Worm (Caenorhabditis elegans) whole organism, mixed stage, embryonic: ENCODE data around the gene Y49F6A.11.

Experiments used
- M03D4.4 ChIP-seq: sonication (generic microtip); optimal IDR thresholded peaks from 2 replicates; lab custom pipeline; 2017; ENCODE audit warnings: mild to moderate bottlenecking, missing genetic modification characterization, missing compliant biosample characterization
- bed-3 ChIP-seq: fragments of 200-800 bp; sonication (Bioruptor generic); optimal IDR thresholded peaks from 3 replicates; lab custom pipeline; 2018; ENCODE audit warnings: mild to moderate bottlenecking, missing genetic modification characterization, moderate library complexity, missing compliant biosample characterization
- blmp-1 ChIP-seq: fragments of 150-350 bp; optimal IDR thresholded peaks from 2 replicates; lab custom pipeline; 2014; ENCODE audit warnings: missing biosample characterization, missing genetic modification characterization
- ceh-39 ChIP-seq: fragments of 150-350 bp; optimal IDR thresholded peaks from 2 replicates; lab custom pipeline; 2014; ENCODE audit warnings: missing biosample characterization, missing genetic modification characterization
- ceh-43 ChIP-seq: fragments of 200-800 bp; sonication (Bioruptor generic); optimal IDR thresholded peaks from 2 replicates; lab custom pipeline; 2018; ENCODE audit warnings: mild to moderate bottlenecking, missing genetic modification characterization, moderate library complexity, missing compliant biosample characterization
- ceh-83 ChIP-seq: fragments of 200-800 bp; sonication (Bioruptor generic); optimal IDR thresholded peaks from 2 replicates; lab custom pipeline; 2018; ENCODE audit warnings: mild to moderate bottlenecking, missing genetic modification characterization, missing compliant biosample characterization
- ces-1 ChIP-seq: fragments of 150-350 bp; optimal IDR thresholded peaks from 2 replicates; lab custom pipeline; 2014; ENCODE audit warnings: missing biosample characterization, missing genetic modification reagents, missing genetic modification characterization
- cnd-1 ChIP-seq: fragments of 200-800 bp; sonication (Bioruptor generic); optimal IDR thresholded peaks from 2 replicates; lab custom pipeline; 2018; ENCODE audit warnings: mild to moderate bottlenecking, missing genetic modification characterization, missing compliant biosample characterization
- drap-1 ChIP-seq: fragments of 200-800 bp; sonication (Bioruptor generic); optimal IDR thresholded peaks from 3 replicates; lab custom pipeline; 2018; ENCODE audit warnings: mild to moderate bottlenecking, missing genetic modification characterization, missing compliant biosample characterization
- elt-1 ChIP-seq: sonication (generic microtip); optimal IDR thresholded peaks from 2 replicates; lab custom pipeline; 2017; ENCODE audit warnings: missing genetic modification characterization, mild to moderate bottlenecking, missing compliant biosample characterization, antibody characterized with exemption, moderate library complexity, borderline replicate concordance; ENCODE audit not compliant: insufficient read depth
- elt-3 ChIP-seq: fragments of 150-350 bp; optimal IDR thresholded peaks from 2 replicates; lab custom pipeline; 2014; ENCODE audit warnings: missing biosample characterization, missing genetic modification characterization
- flh-1 ChIP-seq: fragments of 200-800 bp; sonication (Bioruptor generic); optimal IDR thresholded peaks from 2 replicates; lab custom pipeline; 2018; ENCODE audit warnings: mild to moderate bottlenecking, missing genetic modification characterization, moderate library complexity, missing compliant biosample characterization
- ham-2 ChIP-seq: fragments of 200-800 bp; sonication (Bioruptor generic); optimal IDR thresholded peaks from 2 replicates; lab custom pipeline; 2018; ENCODE audit warnings: mild to moderate bottlenecking, missing genetic modification characterization, missing compliant biosample characterization
- hlh-1 ChIP-seq: fragments of 150-350 bp; optimal IDR thresholded peaks from 2 replicates; lab custom pipeline; 2014; ENCODE audit warnings: missing biosample characterization, missing genetic modification reagents, missing genetic modification characterization
- lin-13 ChIP-seq: fragments of 150-350 bp; optimal IDR thresholded peaks from 2 replicates; lab custom pipeline; 2014; ENCODE audit warnings: missing biosample characterization, missing genetic modification characterization
- lin-32 ChIP-seq: fragments of 200-800 bp; sonication (Bioruptor generic); optimal IDR thresholded peaks from 2 replicates; lab custom pipeline; 2018; ENCODE audit warnings: mild to moderate bottlenecking, missing genetic modification characterization, missing compliant biosample characterization
- lsy-2 ChIP-seq: fragments of 150-350 bp; optimal IDR thresholded peaks from 2 replicates; lab custom pipeline; 2014; ENCODE audit warnings: missing biosample characterization, missing genetic modification characterization
- mab-5 ChIP-seq: fragments of 150-350 bp; optimal IDR thresholded peaks from 2 replicates; lab custom pipeline; 2014; ENCODE audit warnings: missing biosample characterization, missing genetic modification characterization
- mep-1 ChIP-seq: fragments of 150-350 bp; optimal IDR thresholded peaks from 2 replicates; lab custom pipeline; 2017; ENCODE audit warnings: missing biosample characterization, missing genetic modification reagents, missing genetic modification characterization, inconsistent platforms
- mls-2 ChIP-seq: sonication (generic microtip); optimal IDR thresholded peaks from 2 replicates; lab custom pipeline; 2016; ENCODE audit warnings: mild to moderate bottlenecking, missing genetic modification characterization, moderate library complexity, missing compliant biosample characterization
- nhr-12 ChIP-seq: fragments of 150-350 bp; optimal IDR thresholded peaks from 2 replicates; lab custom pipeline; 2014; ENCODE audit warnings: missing biosample characterization, missing genetic modification characterization
- nhr-2 ChIP-seq: fragments of 150-350 bp; optimal IDR thresholded peaks from 2 replicates; lab custom pipeline; 2014; ENCODE audit warnings: missing biosample characterization, missing genetic modification characterization
- nhr-237 ChIP-seq: fragments of 150-350 bp; optimal IDR thresholded peaks from 2 replicates; lab custom pipeline; 2014; ENCODE audit warnings: missing biosample characterization, missing genetic modification characterization
- nhr-28 ChIP-seq: fragments of 150-350 bp; optimal IDR thresholded peaks from 2 replicates; lab custom pipeline; 2014; ENCODE audit warnings: missing biosample characterization, missing genetic modification characterization
- nhr-76 ChIP-seq: sonication (generic microtip); optimal IDR thresholded peaks from 2 replicates; lab custom pipeline; 2017; ENCODE audit warnings: missing biosample characterization, missing genetic modification characterization
- pha-4 ChIP-seq: fragments of 150-350 bp; optimal IDR thresholded peaks from 2 replicates; lab custom pipeline; 2018; ENCODE audit warnings: missing biosample characterization, missing genetic modification reagents, missing genetic modification characterization
- sem-2 ChIP-seq: fragments of 200-800 bp; sonication (Bioruptor generic); optimal IDR thresholded peaks from 2 replicates; lab custom pipeline; 2018; ENCODE audit warnings: mild to moderate bottlenecking, missing genetic modification characterization, missing compliant biosample characterization
- snpc-4 ChIP-seq: fragments of 150-350 bp; optimal IDR thresholded peaks from 2 replicates; lab custom pipeline; 2014; ENCODE audit warnings: missing biosample characterization, missing genetic modification characterization
- sptf-1 ChIP-seq: sonication (generic microtip); optimal IDR thresholded peaks from 2 replicates; lab custom pipeline; 2017; ENCODE audit warnings: mild to moderate bottlenecking, missing genetic modification characterization, moderate library complexity, missing compliant biosample characterization
- tbx-8 ChIP-seq: fragments of 200-800 bp; sonication (Bioruptor generic); optimal IDR thresholded peaks from 2 replicates; lab custom pipeline; 2018; ENCODE audit warnings: mild to moderate bottlenecking, missing genetic modification characterization, moderate library complexity, missing compliant biosample characterization
- unc-39 ChIP-seq: fragments of 150-350 bp; optimal IDR thresholded peaks from 2 replicates; lab custom pipeline; 2014; ENCODE audit warnings: missing biosample characterization, missing genetic modification characterization
- unc-62 ChIP-seq: fragments of 150-350 bp; optimal IDR thresholded peaks from 2 replicates; lab custom pipeline; 2014; ENCODE audit warnings: missing biosample characterization, missing genetic modification reagents, missing genetic modification characterization
- zip-8 ChIP-seq: fragments of 150-350 bp; optimal IDR thresholded peaks from 2 replicates; lab custom pipeline; 2014; ENCODE audit warnings: missing biosample characterization, missing genetic modification characterization
- ztf-11 ChIP-seq: fragments of 150-350 bp; optimal IDR thresholded peaks from 2 replicates; lab custom pipeline; 2014; ENCODE audit warnings: missing biosample characterization, missing genetic modification characterization

Y49F6A.11 gene

ce11 chrII:3609764-3610163 lies 11.1 kb upstream of the Y49F6A.11 start, which contains the start of gene Y49F6A.5:
TSS of gene Y49F6A.5 (minus strand) at chrII:3609864.
- TF ChIP-seq nhr-2: no peak
- no peak for TF ChIP-seq ztf-11 (tag; lab: Kevin White, UChicago)
- no peak for TF ChIP-seq blmp-1 (tag; lab: Kevin White, UChicago)
- TF ChIP-seq mab-5: no peak
- TF ChIP-seq mls-2 (tag; lab: Kevin White, UChicago): no peak
- TF ChIP-seq nhr-28: no peak
- TF ChIP-seq tbx-8 (GFP tag; lab: Kevin White, UChicago): no peak
- no peak for TF ChIP-seq pha-4 (tag; lab: Kevin White, UChicago)
- TF ChIP-seq elt-3: no peak
- TF ChIP-seq lin-32 (GFP tag; lab: Kevin White, UChicago): no peak
- no peak for TF ChIP-seq M03D4.4 (tag; lab: Kevin White, UChicago)
- TF ChIP-seq hlh-1 (tag; lab: Kevin White, UChicago): no peak
- TF ChIP-seq nhr-12: no peak
- no peak for TF ChIP-seq ceh-43 (GFP tag; lab: Kevin White, UChicago)
- TF ChIP-seq unc-39 (tag; lab: Kevin White, UChicago): no peak

ce11 chrII:3604578-3604977 lies 6.0 kb upstream of the Y49F6A.11 start:
- no peak for TF ChIP-seq bed-3 (GFP tag; lab: Kevin White, UChicago)
- no peak for TF ChIP-seq zip-8 (tag; lab: Kevin White, UChicago)
- no peak for TF ChIP-seq cnd-1
- TF ChIP-seq lsy-2 (tag; lab: Kevin White, UChicago): no peak
- no peak for TF ChIP-seq flh-1 (GFP tag; lab: Kevin White, UChicago)
- no peak for TF ChIP-seq unc-39 (tag; lab: Kevin White, UChicago)
- TF ChIP-seq ceh-83 (GFP tag; lab: Kevin White, UChicago): no peak
- TF ChIP-seq snpc-4 (tag; lab: Kevin White, UChicago): no peak
- TF ChIP-seq hlh-1 (tag; lab: Kevin White, UChicago): no peak
- no peak for TF ChIP-seq mep-1 (tag; lab: Kevin White, UChicago)
- TF ChIP-seq nhr-2: no peak
- no peak for TF ChIP-seq nhr-28

- no peak for TF ChIP-seq elt-3
- TF ChIP-seq zip-8 (tag; lab: Kevin White, UChicago): no peak
- TF ChIP-seq hlh-1 (tag; lab: Kevin White, UChicago): no peak
- TF ChIP-seq nhr-2: no peak
- TF ChIP-seq pha-4 (tag; lab: Kevin White, UChicago): no peak
- no peak for TF ChIP-seq sem-2 (GFP tag; lab: Kevin White, UChicago)
- TF ChIP-seq nhr-12: no peak
- no peak for TF ChIP-seq sptf-1 (tag; lab: Kevin White, UChicago)
- TF ChIP-seq drap-1 (GFP tag; lab: Kevin White, UChicago): no peak
- no peak for TF ChIP-seq nhr-28
- no peak for TF ChIP-seq unc-39 (tag; lab: Kevin White, UChicago)
- no peak for TF ChIP-seq ham-2 (GFP tag; lab: Kevin White, UChicago)
- no peak for TF ChIP-seq nhr-237 (tag; lab: Kevin White, UChicago)
- no peak for TF ChIP-seq ces-1 (GFP tag; lab: Kevin White, UChicago)
- TF ChIP-seq, all 35 proteins: peak for 0
These were observed 3.3 kb downstream of the Y49F6A.11 start, which contains the start of gene Y49F6A.12 for ce11 chrII:3595339-3595738. TSS of gene Y49F6A.12 (plus strand) at chrII:3595639.

ce11 chrII:3583402-3583801 lies 15.2 kb downstream of the Y49F6A.11 start, which contains the start of gene srh-60:
TSS of gene srh-60 (plus strand) at chrII:3583702.
- no peak for TF ChIP-seq nhr-12
- no peak for TF ChIP-seq tbx-8 (GFP tag; lab: Kevin White, UChicago)
- TF ChIP-seq ces-1 (GFP tag; lab: Kevin White, UChicago): no peak
- TF ChIP-seq nhr-28: no peak
- TF ChIP-seq zip-8 (tag; lab: Kevin White, UChicago): no peak
- TF ChIP-seq unc-39 (tag; lab: Kevin White, UChicago): no peak
- no peak for TF ChIP-seq drap-1 (GFP tag; lab: Kevin White, UChicago)
- no peak for TF ChIP-seq nhr-76 (tag; lab: Kevin White, UChicago)
- TF ChIP-seq pha-4 (tag; lab: Kevin White, UChicago): no peak
- no peak for TF ChIP-seq hlh-1 (tag; lab: Kevin White, UChicago)
- TF ChIP-seq sptf-1 (tag; lab: Kevin White, UChicago): no peak
- no peak for TF ChIP-seq unc-62
- TF ChIP-seq ceh-39 (tag; lab: Kevin White, UChicago): no peak
- no peak for TF ChIP-seq lin-13 (tag; lab: Kevin White, UChicago)
- no peak for TF ChIP-seq nhr-2
- no peak for TF ChIP-seq flh-1 (GFP tag; lab: Kevin White, UChicago)
- no peak for TF ChIP-seq mab-5
- TF ChIP-seq elt-1 (tag; lab: Kevin White, UChicago): no peak
- TF ChIP-seq mep-1 (tag; lab: Kevin White, UChicago): no peak
- no peak for TF ChIP-seq mls-2 (tag; lab: Kevin White, UChicago)
